Worm (Caenorhabditis elegans) whole organism, early embryonic: Measurements from ENCODE around the gene gpa-4.

Experiments used
- B0310.2 ChIP-seq: sonication (generic microtip); optimal IDR thresholded peaks from 2 replicates; lab custom pipeline; 2016; ENCODE audit warnings: mild to moderate bottlenecking, missing genetic modification characterization, missing compliant biosample characterization
- F13C5.2 ChIP-seq: sonication (generic microtip); optimal IDR thresholded peaks from 2 replicates; lab custom pipeline; 2017; ENCODE audit warnings: mild to moderate bottlenecking, missing genetic modification characterization, inconsistent platforms, missing compliant biosample characterization
- aly-1 ChIP-seq: sonication (generic microtip); optimal IDR thresholded peaks from 2 replicates; lab custom pipeline; 2016; ENCODE audit warnings: missing genetic modification characterization, missing compliant biosample characterization
- ama-1 ChIP-seq: fragments of 150-350 bp; optimal IDR thresholded peaks from 2 replicates; lab custom pipeline; 2014
- ceh-13 ChIP-seq: fragments of 200-800 bp; sonication (Bioruptor generic); optimal IDR thresholded peaks from 2 replicates; lab custom pipeline; 2018; ENCODE audit warnings: mild to moderate bottlenecking, missing genetic modification characterization, missing compliant biosample characterization
- ceh-36 ChIP-seq: sonication (generic microtip); optimal IDR thresholded peaks from 2 replicates; lab custom pipeline; 2016; ENCODE audit warnings: missing genetic modification characterization, inconsistent platforms, missing compliant biosample characterization
- ets-7 ChIP-seq: sonication (generic microtip); optimal IDR thresholded peaks from 2 replicates; lab custom pipeline; 2016; ENCODE audit warnings: missing genotype, missing genetic modification characterization, missing compliant biosample characterization
- flt-1 ChIP-seq: fragments of 200-800 bp; sonication (Bioruptor generic); IDR thresholded peaks from 2 replicates; pipeline ENCODE4 v1.3.6; 2022; ENCODE audit warnings: missing genetic modification characterization, missing compliant biosample characterization
- hmbx-1 ChIP-seq: sonication (generic microtip); optimal IDR thresholded peaks from 2 replicates; lab custom pipeline; 2016; ENCODE audit warnings: mild to moderate bottlenecking, missing genetic modification characterization, missing compliant biosample characterization
- hmg-4 ChIP-seq: fragments of 200-800 bp; sonication (Bioruptor generic); optimal IDR thresholded peaks from 2 replicates; lab custom pipeline; 2018; ENCODE audit warnings: mild to moderate bottlenecking, missing genetic modification characterization, missing compliant biosample characterization
- hnd-1 ChIP-seq: sonication (generic microtip); optimal IDR thresholded peaks from 2 replicates; lab custom pipeline; 2016; ENCODE audit warnings: missing genetic modification characterization, missing compliant biosample characterization
- pes-1 ChIP-seq: fragments of 200-800 bp; sonication (Bioruptor generic); IDR thresholded peaks from 2 replicates; pipeline ENCODE4 v1.3.6; 2022; ENCODE audit warnings: missing genetic modification reagents, missing genetic modification characterization, missing compliant biosample characterization
- scrt-1 ChIP-seq: fragments of 200-800 bp; sonication (Bioruptor generic); IDR thresholded peaks from 2 replicates; pipeline ENCODE4 v1.3.6; 2022; ENCODE audit warnings: missing genetic modification characterization, missing compliant biosample characterization
- sea-1 ChIP-seq: fragments of 200-800 bp; sonication (Bioruptor generic); conservative IDR thresholded peaks from 2 replicates; pipeline ENCODE4 v1.3.6; 2022; ENCODE audit warnings: missing genetic modification characterization, missing compliant biosample characterization
- tbx-11 ChIP-seq: fragments of 200-800 bp; sonication (Bioruptor generic); IDR thresholded peaks from 2 replicates; pipeline ENCODE4 v1.3.6; 2022; ENCODE audit warnings: missing genetic modification characterization, missing compliant biosample characterization
- tbx-37 ChIP-seq: fragments of 200-800 bp; sonication (Bioruptor generic); conservative IDR thresholded peaks from 2 replicates; pipeline ENCODE4 v1.3.6; 2022; ENCODE audit warnings: missing genetic modification reagents, missing genetic modification characterization, missing compliant biosample characterization
- tra-4 ChIP-seq: sonication (generic microtip); optimal IDR thresholded peaks from 2 replicates; lab custom pipeline; 2017; ENCODE audit warnings: missing genetic modification characterization, missing compliant biosample characterization

gpa-4 gene

DNA sequence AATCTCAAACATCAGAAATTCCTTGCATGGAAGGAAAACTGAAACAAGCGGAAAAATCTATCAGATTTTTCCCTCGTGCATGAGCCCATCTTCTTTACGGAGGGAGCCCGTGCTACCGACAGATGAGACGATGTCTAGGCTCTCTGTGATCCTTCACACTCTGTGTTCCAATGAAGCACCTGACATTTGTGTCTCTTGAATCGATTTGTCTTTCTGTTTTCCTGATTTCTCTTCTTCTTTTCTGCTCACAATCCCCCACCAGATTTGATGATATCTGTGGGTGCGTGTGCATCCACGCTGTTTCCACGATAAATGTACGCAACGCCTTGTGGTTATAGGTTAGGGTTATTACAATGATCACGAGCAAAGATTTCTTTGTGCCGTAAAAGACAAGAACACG, 22.7 kb upstream of the gpa-4 start:
- TF ChIP-seq ceh-13 (GFP tag; lab: Kevin White, UChicago) (no peak), aly-1 (tag; lab: Kevin White, UChicago) (no peak), hnd-1 (tag; lab: Kevin White, UChicago) (no peak), tbx-11 (GFP tag; lab: Robert Waterston, UW) (no peak), sea-1 (no peak), hmg-4 (no peak), ets-7 (tag; lab: Kevin White, UChicago) (no peak), ceh-36 (no peak), F13C5.2 (tag; lab: Kevin White, UChicago) (no peak)

DNA sequence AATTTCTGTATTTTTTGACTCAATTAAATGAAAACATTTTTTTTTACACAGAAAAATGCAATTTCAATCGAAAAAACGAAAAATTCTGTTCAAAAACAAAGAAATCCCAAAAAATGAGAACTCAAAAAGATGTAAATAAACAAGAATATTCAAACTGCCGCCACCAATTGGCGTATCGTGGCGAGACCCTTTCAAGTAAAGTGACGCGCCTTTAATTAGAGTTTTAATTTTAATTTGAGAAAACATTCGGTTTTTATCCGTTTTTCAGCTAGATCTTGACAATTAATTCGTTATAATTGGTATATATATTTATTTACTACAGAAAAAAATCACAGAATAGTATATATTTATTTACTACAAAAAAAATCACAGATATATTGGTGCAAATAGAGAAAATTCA, 21.9 kb upstream of the gpa-4 start:
- TF ChIP-seq tbx-37 (GFP tag; lab: Robert Waterston, UW) (no peak), ceh-36 (no peak), tra-4 (no peak), aly-1 (tag; lab: Kevin White, UChicago) (no peak), ama-1 (lab: Kevin White, UChicago) (no peak), sea-1 (no peak), ets-7 (tag; lab: Kevin White, UChicago) (no peak), pes-1 (GFP tag; lab: Robert Waterston, UW) (no peak), B0310.2 (tag; lab: Kevin White, UChicago) (no peak), F13C5.2 (tag; lab: Kevin White, UChicago) (no peak), hmbx-1 (tag; lab: Kevin White, UChicago) (no peak), scrt-1 (no peak), hnd-1 (tag; lab: Kevin White, UChicago) (no peak), ceh-13 (GFP tag; lab: Kevin White, UChicago) (no peak), flt-1 (GFP tag; lab: Robert Waterston, UW) (no peak), hmg-4 (no peak), tbx-11 (GFP tag; lab: Robert Waterston, UW) (no peak)

DNA sequence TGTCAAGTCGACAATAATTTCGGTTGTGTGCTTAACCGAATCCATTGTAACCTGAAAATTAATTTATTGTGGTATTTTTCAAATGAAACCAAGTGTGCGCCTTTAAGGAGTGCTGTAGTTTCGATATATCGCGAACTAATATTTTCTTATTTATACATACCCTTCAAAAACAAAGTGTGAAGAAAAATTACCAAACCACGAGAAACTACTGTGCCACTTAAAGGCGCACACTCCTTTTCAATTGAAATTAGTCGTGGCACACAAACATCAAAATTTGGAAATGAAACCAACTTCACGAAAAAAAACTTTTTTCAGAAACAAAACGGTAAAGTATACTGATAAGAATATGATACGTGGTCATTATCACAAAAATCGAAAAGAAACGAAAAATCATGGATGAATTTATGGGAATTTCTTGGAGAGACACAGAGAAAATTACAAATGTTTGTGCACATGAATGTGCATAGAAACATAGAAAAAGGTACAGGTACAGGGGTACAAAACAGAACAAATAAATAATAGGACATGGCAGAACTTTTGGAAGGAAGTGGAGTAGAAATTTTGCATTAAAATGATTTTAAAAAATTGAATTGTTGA, 18.3 kb upstream of the gpa-4 start, which contains the start of gene spl-1:
Gene spl-1, minus strand, starts transcription at position 51 of the 597 bp plus-strand sequence.
- no peak for TF ChIP-seq pes-1 (GFP tag; lab: Robert Waterston, UW)
- TF ChIP-seq ama-1 (lab: Kevin White, UChicago), result no peak
- no peak for TF ChIP-seq sea-1
- no peak for TF ChIP-seq tbx-37 (GFP tag; lab: Robert Waterston, UW)
- no peak for TF ChIP-seq F13C5.2 (tag; lab: Kevin White, UChicago)
- TF ChIP-seq ets-7 (tag; lab: Kevin White, UChicago), result no peak
- TF ChIP-seq tra-4, result no peak

ce11 chrIV:385150-385937, 16.2 kb upstream of the gpa-4 start, which contains the start of gene rps-24:
Gene rps-24 (plus strand): TSS chrIV:385887.
- TF ChIP-seq F13C5.2 (tag; lab: Kevin White, UChicago) (peak; percentile 51), ets-7 (tag; lab: Kevin White, UChicago) (peak; percentile 83), pes-1 (GFP tag; lab: Robert Waterston, UW) (peak; percentile 85), scrt-1 (peak; percentile 50; the same call in 1 of the 2 replicates), sea-1 (peak; percentile 64), tbx-11 (GFP tag; lab: Robert Waterston, UW) (peak; percentile 53; the same call in 1 of the 2 replicates), aly-1 (tag; lab: Kevin White, UChicago) (peak; percentile 48), hnd-1 (tag; lab: Kevin White, UChicago) (peak; percentile 43), hmg-4 (peak; percentile 50), flt-1 (GFP tag; lab: Robert Waterston, UW) (peak; percentile 68; the same call in 1 of the 2 replicates), tbx-37 (GFP tag; lab: Robert Waterston, UW) (peak; percentile 69)

ce11 chrIV:386576-386975, 14.9 kb upstream of the gpa-4 start, which contains the start of gene T07A9.14:
Gene T07A9.14 (plus strand): TSS chrIV:386699.
- TF ChIP-seq sea-1 (no peak), ceh-13 (GFP tag; lab: Kevin White, UChicago) (no peak), ceh-36 (no peak), hmg-4 (no peak), tbx-37 (GFP tag; lab: Robert Waterston, UW) (no peak), hmbx-1 (tag; lab: Kevin White, UChicago) (no peak), tra-4 (no peak), scrt-1 (no peak), tbx-11 (GFP tag; lab: Robert Waterston, UW) (no peak), flt-1 (GFP tag; lab: Robert Waterston, UW) (no peak), F13C5.2 (tag; lab: Kevin White, UChicago) (no peak), pes-1 (GFP tag; lab: Robert Waterston, UW) (no peak), B0310.2 (tag; lab: Kevin White, UChicago) (no peak), ama-1 (lab: Kevin White, UChicago) (no peak), aly-1 (tag; lab: Kevin White, UChicago) (no peak), ets-7 (tag; lab: Kevin White, UChicago) (no peak)

- no peak for TF ChIP-seq ceh-13 (GFP tag; lab: Kevin White, UChicago)
- TF ChIP-seq B0310.2 (tag; lab: Kevin White, UChicago), result no peak
- TF ChIP-seq hnd-1 (tag; lab: Kevin White, UChicago), result no peak
- no peak for TF ChIP-seq aly-1 (tag; lab: Kevin White, UChicago)
- no peak for TF ChIP-seq tbx-37 (GFP tag; lab: Robert Waterston, UW)
- TF ChIP-seq flt-1 (GFP tag; lab: Robert Waterston, UW), result no peak
- no peak for TF ChIP-seq tbx-11 (GFP tag; lab: Robert Waterston, UW)
- no peak for TF ChIP-seq ama-1 (lab: Kevin White, UChicago)
- no peak for TF ChIP-seq sea-1
- no peak for TF ChIP-seq F13C5.2 (tag; lab: Kevin White, UChicago)
- no peak for TF ChIP-seq scrt-1
- TF ChIP-seq pes-1 (GFP tag; lab: Robert Waterston, UW), result no peak
- TF ChIP-seq hmbx-1 (tag; lab: Kevin White, UChicago), result no peak
Measured at ce11 chrIV:387283-388048, 14.0 kb upstream of the gpa-4 start.
